Worm (Caenorhabditis elegans) whole organism, L2 larva: ENCODE measurements around the gene cyp-14A2.

Experiments used
- F13H6.1 ChIP-seq: sonication (generic microtip); optimal IDR thresholded peaks from 2 replicates; lab custom pipeline; 2016; ENCODE audit warnings: missing genetic modification characterization, missing compliant biosample characterization
- R02D3.7 ChIP-seq: fragments of 150-350 bp; optimal IDR thresholded peaks from 2 replicates; lab custom pipeline; 2014; ENCODE audit warnings: missing biosample characterization, missing genetic modification characterization
- Y55F3AM.14 ChIP-seq: fragments of 200-800 bp; sonication (Bioruptor generic); optimal IDR thresholded peaks from 2 replicates; lab custom pipeline; 2018; ENCODE audit warnings: mild to moderate bottlenecking, missing genetic modification characterization, missing compliant biosample characterization
- ZK546.5 ChIP-seq: sonication (generic microtip); optimal IDR thresholded peaks from 2 replicates; lab custom pipeline; 2017; ENCODE audit warnings: missing biosample characterization, missing genetic modification characterization
- alr-1 ChIP-seq: fragments of 150-350 bp; optimal IDR thresholded peaks from 2 replicates; lab custom pipeline; 2014; ENCODE audit warnings: missing biosample characterization, missing genetic modification characterization
- aly-2 ChIP-seq: fragments of 150-350 bp; optimal IDR thresholded peaks from 2 replicates; lab custom pipeline; 2014; ENCODE audit warnings: missing biosample characterization, missing genetic modification characterization
- blmp-1 ChIP-seq: sonication (generic microtip); optimal IDR thresholded peaks from 2 replicates; lab custom pipeline; 2017; ENCODE audit warnings: missing genetic modification characterization, mild to moderate bottlenecking, missing compliant biosample characterization, antibody characterized with exemption, moderate library complexity; ENCODE audit not compliant: insufficient read depth
- ceh-16 ChIP-seq: fragments of 150-350 bp; optimal IDR thresholded peaks from 2 replicates; lab custom pipeline; 2014; ENCODE audit warnings: missing biosample characterization, missing genetic modification characterization
- ceh-82 ChIP-seq: fragments of 150-350 bp; optimal IDR thresholded peaks from 2 replicates; lab custom pipeline; 2014; ENCODE audit warnings: missing biosample characterization, missing genetic modification characterization
- crh-2 ChIP-seq: sonication (generic microtip); optimal IDR thresholded peaks from 2 replicates; lab custom pipeline; 2017; ENCODE audit warnings: missing biosample characterization, missing genetic modification characterization
- dmd-4 ChIP-seq: sonication (generic microtip); optimal IDR thresholded peaks from 2 replicates; lab custom pipeline; 2017; ENCODE audit warnings: missing biosample characterization, missing genetic modification characterization
- egl-27 ChIP-seq: sonication (generic microtip); optimal IDR thresholded peaks from 3 replicates; lab custom pipeline; 2017; ENCODE audit warnings: missing biosample characterization, missing genetic modification reagents, missing genetic modification characterization
- elt-1 ChIP-seq: fragments of 150-350 bp; optimal IDR thresholded peaks from 2 replicates; lab custom pipeline; 2014; ENCODE audit warnings: missing biosample characterization, missing genetic modification characterization
- fos-1 ChIP-seq: fragments of 150-350 bp; optimal IDR thresholded peaks from 2 replicates; lab custom pipeline; 2014; ENCODE audit warnings: missing biosample characterization, missing genetic modification characterization
- lin-13 ChIP-seq: fragments of 150-350 bp; optimal IDR thresholded peaks from 2 replicates; lab custom pipeline; 2014; ENCODE audit warnings: missing biosample characterization, missing genetic modification reagents, missing genetic modification characterization
- lin-39 ChIP-seq: fragments of 150-350 bp; optimal IDR thresholded peaks from 2 replicates; lab custom pipeline; 2014; ENCODE audit warnings: missing biosample characterization, missing genetic modification reagents, missing genetic modification characterization
- mab-5 ChIP-seq: fragments of 150-350 bp; optimal IDR thresholded peaks from 2 replicates; lab custom pipeline; 2014; ENCODE audit warnings: missing biosample characterization, missing genetic modification characterization
- mdl-1 ChIP-seq, 2 experiments: fragments of 150-350 bp in 1 of 2; sonication (generic microtip) in 1 of 2; optimal IDR thresholded peaks; 2 replicates each; lab custom pipeline; 2017; ENCODE audit warnings: missing biosample characterization in 2 of 2, missing genetic modification characterization in 2 of 2
- nhr-10 ChIP-seq: sonication (generic microtip); optimal IDR thresholded peaks from 2 replicates; lab custom pipeline; 2017; ENCODE audit warnings: missing biosample characterization, missing genetic modification characterization
- nhr-11 ChIP-seq: fragments of 150-350 bp; optimal IDR thresholded peaks from 2 replicates; lab custom pipeline; 2014; ENCODE audit warnings: missing biosample characterization, missing genetic modification characterization
- nhr-129 ChIP-seq: fragments of 150-350 bp; optimal IDR thresholded peaks from 2 replicates; lab custom pipeline; 2014; ENCODE audit warnings: missing biosample characterization, missing genetic modification characterization
- nhr-23 ChIP-seq: fragments of 150-350 bp; optimal IDR thresholded peaks from 2 replicates; lab custom pipeline; 2014; ENCODE audit warnings: missing biosample characterization, missing genetic modification reagents, missing genetic modification characterization
- nhr-237 ChIP-seq: fragments of 150-350 bp; optimal IDR thresholded peaks from 2 replicates; lab custom pipeline; 2014; ENCODE audit warnings: missing biosample characterization, missing genetic modification characterization
- nhr-25 ChIP-seq: fragments of 150-350 bp; sonication (generic microtip); optimal IDR thresholded peaks from 3 replicates; lab custom pipeline; 2014; ENCODE audit warnings: missing biosample characterization, missing genetic modification characterization
- nhr-6 ChIP-seq: fragments of 150-350 bp; optimal IDR thresholded peaks from 2 replicates; lab custom pipeline; 2014; ENCODE audit warnings: missing biosample characterization, missing genetic modification characterization
- nhr-77 ChIP-seq: fragments of 150-350 bp; optimal IDR thresholded peaks from 2 replicates; lab custom pipeline; 2014; ENCODE audit warnings: missing biosample characterization, missing genetic modification characterization
- peb-1 ChIP-seq: fragments of 150-350 bp; optimal IDR thresholded peaks from 2 replicates; lab custom pipeline; 2014; ENCODE audit warnings: missing biosample characterization, missing genetic modification characterization
- skn-1 ChIP-seq: sonication (generic microtip); optimal IDR thresholded peaks from 2 replicates; lab custom pipeline; 2017; ENCODE audit warnings: missing biosample characterization, missing genetic modification characterization
- sma-3 ChIP-seq: sonication (generic microtip); optimal IDR thresholded peaks from 2 replicates; lab custom pipeline; 2016; ENCODE audit warnings: missing genetic modification reagents, missing genetic modification characterization, missing compliant biosample characterization
- sma-9 ChIP-seq, 2 experiments: fragments of 150-350 bp in 1 of 2; sonication (generic microtip) in 1 of 2; optimal IDR thresholded peaks; 2 replicates each; lab custom pipeline; 2014 to 2016; ENCODE audit warnings: missing genetic modification characterization in 2 of 2, mild to moderate bottlenecking in 1 of 2, missing biosample characterization in 1 of 2, missing compliant biosample characterization in 1 of 2, missing genetic modification reagents in 1 of 2, moderate library complexity in 1 of 2
- snpc-4 ChIP-seq: fragments of 150-350 bp; optimal IDR thresholded peaks from 2 replicates; lab custom pipeline; 2014; ENCODE audit warnings: missing biosample characterization, missing genetic modification characterization
- unc-39 ChIP-seq: fragments of 150-350 bp; optimal IDR thresholded peaks from 2 replicates; lab custom pipeline; 2014; ENCODE audit warnings: missing biosample characterization, missing genetic modification characterization
- unc-55 ChIP-seq: fragments of 150-350 bp; sonication (generic microtip); optimal IDR thresholded peaks from 3 replicates; lab custom pipeline; 2014; ENCODE audit warnings: missing biosample characterization, missing genetic modification reagents, missing genetic modification characterization
- zag-1 ChIP-seq: fragments of 150-350 bp; optimal IDR thresholded peaks from 2 replicates; lab custom pipeline; 2014; ENCODE audit warnings: missing biosample characterization, missing genetic modification characterization
- ztf-11 ChIP-seq: sonication (generic microtip); optimal IDR thresholded peaks from 2 replicates; lab custom pipeline; 2017; ENCODE audit warnings: missing biosample characterization, missing genetic modification characterization
- ztf-4 ChIP-seq: fragments of 150-350 bp; optimal IDR thresholded peaks from 2 replicates; lab custom pipeline; 2014; ENCODE audit warnings: missing biosample characterization, missing genetic modification characterization

cyp-14A2 gene

DNA sequence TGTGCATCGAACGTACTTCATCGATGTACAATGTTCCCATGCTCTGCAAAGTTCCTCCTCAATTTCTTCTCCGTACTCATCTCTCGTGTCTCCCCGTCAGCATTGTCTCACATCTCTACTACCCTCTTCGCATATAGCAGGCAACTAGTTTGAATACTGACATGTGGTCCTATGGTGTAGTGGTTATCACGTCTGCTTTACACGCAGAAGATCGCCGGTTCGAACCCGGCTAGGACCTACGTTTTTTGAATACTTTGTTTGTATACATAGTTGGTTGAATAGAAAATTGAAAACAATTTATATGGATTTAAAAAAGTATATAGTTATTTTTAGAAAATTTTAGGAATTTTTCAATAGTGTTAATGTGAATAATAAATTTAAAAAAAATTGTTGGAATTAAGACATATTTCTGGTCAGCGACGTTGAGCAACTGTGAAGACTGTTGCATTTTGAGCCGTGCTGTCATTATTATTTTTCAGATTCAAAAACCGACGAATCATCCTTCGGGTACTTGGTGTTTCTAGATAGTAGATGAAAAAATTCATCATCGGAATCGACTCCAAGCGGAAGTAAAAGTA lies 37.5 kb upstream of the cyp-14A2 start (continued):
- TF ChIP-seq skn-1 (tag; lab: Kevin White, UChicago) (no peak), ztf-11 (no peak), nhr-11 (tag; lab: Kevin White, UChicago) (no peak), ZK546.5 (tag; lab: Kevin White, UChicago) (no peak), unc-39 (tag; lab: Kevin White, UChicago) (no peak), ceh-16 (tag; lab: Kevin White, UChicago) (peak; percentile 36), peb-1 (tag; lab: Kevin White, UChicago) (no peak), nhr-10 (no peak), ztf-4 (tag; lab: Kevin White, UChicago) (peak; percentile 43), R02D3.7 (tag; lab: Kevin White, UChicago) (no peak), dmd-4 (no peak), nhr-129 (tag; lab: Kevin White, UChicago) (peak; percentile 93), alr-1 (tag; lab: Kevin White, UChicago) (no peak), zag-1 (tag; lab: Kevin White, UChicago) (peak; percentile 65), unc-55 (GFP tag; lab: Kevin White, UChicago) (peak; percentile 90), snpc-4 (tag; lab: Kevin White, UChicago) (peak; percentile 21), nhr-23 (no peak), ceh-82 (tag; lab: Kevin White, UChicago) (peak; percentile 53), aly-2 (no peak), lin-13 (GFP tag; lab: Kevin White, UChicago) (peak; percentile 75), fos-1 (tag; lab: Kevin White, UChicago) (peak; percentile 87), lin-39 (tag; lab: Kevin White, UChicago) (no peak), mab-5 (peak; percentile 73)
- TF ChIP-seq, all 48 proteins: peak for 23

- TF ChIP-seq peb-1 (tag; lab: Kevin White, UChicago) = no peak
- TF ChIP-seq snpc-4 (tag; lab: Kevin White, UChicago) = no peak
- TF ChIP-seq nhr-25 (tag; lab: Kevin White, UChicago) = no peak
- TF ChIP-seq lin-13 (GFP tag; lab: Kevin White, UChicago) = no peak
- no peak for TF ChIP-seq F13H6.1 (tag; lab: Kevin White, UChicago)
- TF ChIP-seq elt-1 = no peak
- TF ChIP-seq ceh-82 (tag; lab: Kevin White, UChicago) = no peak
- TF ChIP-seq ZK546.5 (tag; lab: Kevin White, UChicago) = no peak
- no peak for TF ChIP-seq mdl-1 (tag; optimal IDR thresholded peaks at IDR 0.05; lab: Kevin White, UChicago)
- no peak for TF ChIP-seq egl-27 (tag; lab: Kevin White, UChicago)
- TF ChIP-seq mab-5 = no peak
- TF ChIP-seq aly-2 = no peak
- no peak for TF ChIP-seq crh-2 (tag; lab: Kevin White, UChicago)
- no peak for TF ChIP-seq Y55F3AM.14 (GFP tag; lab: Kevin White, UChicago)
- no peak for TF ChIP-seq nhr-237 (tag; lab: Kevin White, UChicago)
These were observed 36.3 kb upstream of the cyp-14A2 start, which contains the start of gene srd-43 for ce11 chrX:13305779-13306178. Gene srd-43 (minus strand): TSS chrX:13305844.

- TF ChIP-seq nhr-6 (no peak), ztf-4 (tag; lab: Kevin White, UChicago) (no peak), alr-1 (tag; lab: Kevin White, UChicago) (no peak), zag-1 (tag; lab: Kevin White, UChicago) (no peak), aly-2 (no peak), sma-9 (GFP tag; optimal IDR thresholded peaks at IDR 0.05; lab: Kevin White, UChicago) (no peak), sma-9 (tag; optimal IDR thresholded peaks at IDR 0.05; lab: Kevin White, UChicago) (no peak), blmp-1 (tag; lab: Kevin White, UChicago) (no peak), crh-2 (tag; lab: Kevin White, UChicago) (no peak), nhr-77 (tag; lab: Kevin White, UChicago) (no peak), sma-3 (GFP tag; lab: Kevin White, UChicago) (no peak), nhr-237 (tag; lab: Kevin White, UChicago) (no peak), snpc-4 (tag; lab: Kevin White, UChicago) (no peak), nhr-25 (tag; lab: Kevin White, UChicago) (no peak), lin-13 (GFP tag; lab: Kevin White, UChicago) (no peak)
These were observed 33.9 kb upstream of the cyp-14A2 start, which contains the start of gene srd-42 for ce11 chrX:13303357-13303756. Gene srd-42 (minus strand): TSS chrX:13303457.
